Worm (Caenorhabditis elegans) whole organism, late embryonic: Measurements from ENCODE around the gene spv-1.

Experiments
- C08G9.2 ChIP-seq: sonication (generic microtip); optimal IDR thresholded peaks from 2 replicates; lab custom pipeline; 2016; ENCODE audit warnings: mild to moderate bottlenecking, missing genetic modification characterization, moderate library complexity, missing compliant biosample characterization
- F13H6.1 ChIP-seq: sonication (generic microtip); optimal IDR thresholded peaks from 2 replicates; lab custom pipeline; 2016; ENCODE audit warnings: missing genetic modification characterization, missing compliant biosample characterization
- K02D7.2 ChIP-seq: sonication (generic microtip); optimal IDR thresholded peaks from 2 replicates; lab custom pipeline; 2017; ENCODE audit warnings: mild to moderate bottlenecking, missing genetic modification characterization, missing compliant biosample characterization
- K09A11.1 ChIP-seq: sonication (generic microtip); optimal IDR thresholded peaks from 2 replicates; lab custom pipeline; 2017; ENCODE audit warnings: antibody characterized with exemption, mild to moderate bottlenecking, missing genetic modification characterization, missing compliant biosample characterization; ENCODE audit not compliant: insufficient read depth
- T23F11.4 ChIP-seq: fragments of 200-800 bp; sonication (Bioruptor generic); optimal IDR thresholded peaks from 2 replicates; lab custom pipeline; 2018; ENCODE audit warnings: mild to moderate bottlenecking, missing genetic modification characterization, missing compliant biosample characterization
- ceh-14 ChIP-seq: sonication (generic microtip); optimal IDR thresholded peaks from 2 replicates; lab custom pipeline; 2016; ENCODE audit warnings: missing genotype, missing genetic modification characterization, missing compliant biosample characterization
- ceh-19 ChIP-seq: fragments of 200-800 bp; sonication (Bioruptor generic); optimal IDR thresholded peaks from 2 replicates; lab custom pipeline; 2018; ENCODE audit warnings: mild to moderate bottlenecking, missing genetic modification characterization, missing compliant biosample characterization
- ceh-2 ChIP-seq: sonication (generic microtip); optimal IDR thresholded peaks from 2 replicates; lab custom pipeline; 2016; ENCODE audit warnings: missing genotype, missing genetic modification characterization, missing compliant biosample characterization
- ceh-22 ChIP-seq: sonication (generic microtip); optimal IDR thresholded peaks from 2 replicates; lab custom pipeline; 2017; ENCODE audit warnings: missing biosample characterization, missing genetic modification characterization
- ceh-48 ChIP-seq: sonication (generic microtip); optimal IDR thresholded peaks from 2 replicates; lab custom pipeline; 2016; ENCODE audit warnings: missing genetic modification characterization, inconsistent platforms, missing compliant biosample characterization
- dve-1 ChIP-seq: sonication (generic microtip); optimal IDR thresholded peaks from 2 replicates; lab custom pipeline; 2017; ENCODE audit warnings: antibody characterized with exemption, mild to moderate bottlenecking, missing genetic modification characterization, missing compliant biosample characterization
- elt-2 ChIP-seq: sonication (generic microtip); optimal IDR thresholded peaks from 2 replicates; lab custom pipeline; 2016; ENCODE audit warnings: missing genetic modification reagents, missing genetic modification characterization, missing compliant biosample characterization
- fax-1 ChIP-seq: sonication (generic microtip); optimal IDR thresholded peaks from 2 replicates; lab custom pipeline; 2016; ENCODE audit warnings: missing genotype, missing genetic modification characterization, missing compliant biosample characterization
- fkh-6 ChIP-seq: sonication (generic microtip); optimal IDR thresholded peaks from 2 replicates; lab custom pipeline; 2016; ENCODE audit warnings: missing genetic modification characterization, missing compliant biosample characterization
- hlh-13 ChIP-seq: fragments of 200-800 bp; sonication (Bioruptor generic); optimal IDR thresholded peaks from 2 replicates; lab custom pipeline; 2018; ENCODE audit warnings: mild to moderate bottlenecking, missing genetic modification characterization, missing compliant biosample characterization
- hlh-15 ChIP-seq: sonication (generic microtip); optimal IDR thresholded peaks from 2 replicates; lab custom pipeline; 2016; ENCODE audit warnings: missing genetic modification characterization, missing compliant biosample characterization
- lim-6 ChIP-seq: sonication (generic microtip); optimal IDR thresholded peaks from 2 replicates; lab custom pipeline; 2016; ENCODE audit warnings: missing genetic modification characterization, missing compliant biosample characterization
- lin-11 ChIP-seq: fragments of 200-800 bp; sonication (Bioruptor generic); optimal IDR thresholded peaks from 2 replicates; lab custom pipeline; 2018; ENCODE audit warnings: mild to moderate bottlenecking, missing genetic modification characterization, missing compliant biosample characterization
- mec-3 ChIP-seq: sonication (generic microtip); optimal IDR thresholded peaks from 2 replicates; lab custom pipeline; 2016; ENCODE audit warnings: borderline replicate concordance, missing genetic modification characterization, missing compliant biosample characterization
- nfya-1 ChIP-seq: sonication (generic microtip); optimal IDR thresholded peaks from 2 replicates; lab custom pipeline; 2017; ENCODE audit warnings: missing genetic modification characterization, mild to moderate bottlenecking, missing compliant biosample characterization, antibody characterized with exemption, moderate library complexity
- nhr-11 ChIP-seq: fragments of 150-350 bp; optimal IDR thresholded peaks from 2 replicates; lab custom pipeline; 2014; ENCODE audit warnings: missing biosample characterization, missing genetic modification characterization
- npax-4 ChIP-seq: sonication (generic microtip); optimal IDR thresholded peaks from 2 replicates; lab custom pipeline; 2016; ENCODE audit warnings: missing genetic modification characterization, missing compliant biosample characterization
- pag-3 ChIP-seq: sonication (generic microtip); optimal IDR thresholded peaks from 2 replicates; lab custom pipeline; 2016; ENCODE audit warnings: missing compliant biosample characterization, missing genetic modification characterization, borderline replicate concordance
- pros-1 ChIP-seq: fragments of 150-350 bp; optimal IDR thresholded peaks from 2 replicates; lab custom pipeline; 2014; ENCODE audit warnings: missing biosample characterization, missing genetic modification reagents, missing genetic modification characterization
- sdc-2 ChIP-seq: sonication (generic microtip); optimal IDR thresholded peaks from 2 replicates; lab custom pipeline; 2016; ENCODE audit warnings: missing genotype, missing genetic modification characterization, missing compliant biosample characterization
- syd-9 ChIP-seq: sonication (generic microtip); optimal IDR thresholded peaks from 2 replicates; lab custom pipeline; 2016; ENCODE audit warnings: mild to moderate bottlenecking, missing genetic modification characterization, moderate library complexity, missing compliant biosample characterization
- unc-3 ChIP-seq, 2 experiments: fragments of 200-800 bp in 1 of 2; sonication (Bioruptor generic) in 1 of 2; sonication (generic microtip) in 1 of 2; conservative IDR thresholded peaks in 1 of 2; optimal IDR thresholded peaks in 1 of 2; 2 replicates each; pipeline versions ENCODE4 v1.3.6 to Lab custom; 2016 to 2022; ENCODE audit warnings: missing compliant biosample characterization in 2 of 2, missing genetic modification characterization in 2 of 2, missing genetic modification reagents in 1 of 2
- unc-55 ChIP-seq: sonication (generic microtip); optimal IDR thresholded peaks from 2 replicates; lab custom pipeline; 2017; ENCODE audit warnings: missing biosample characterization, missing genetic modification reagents, missing genetic modification characterization
- unc-86 ChIP-seq: sonication (generic microtip); optimal IDR thresholded peaks from 2 replicates; lab custom pipeline; 2016; ENCODE audit warnings: missing genetic modification characterization, missing compliant biosample characterization
- zip-5 ChIP-seq: sonication (generic microtip); optimal IDR thresholded peaks from 2 replicates; lab custom pipeline; 2016; ENCODE audit warnings: missing genetic modification characterization, missing compliant biosample characterization

The spv-1 gene

DNA sequence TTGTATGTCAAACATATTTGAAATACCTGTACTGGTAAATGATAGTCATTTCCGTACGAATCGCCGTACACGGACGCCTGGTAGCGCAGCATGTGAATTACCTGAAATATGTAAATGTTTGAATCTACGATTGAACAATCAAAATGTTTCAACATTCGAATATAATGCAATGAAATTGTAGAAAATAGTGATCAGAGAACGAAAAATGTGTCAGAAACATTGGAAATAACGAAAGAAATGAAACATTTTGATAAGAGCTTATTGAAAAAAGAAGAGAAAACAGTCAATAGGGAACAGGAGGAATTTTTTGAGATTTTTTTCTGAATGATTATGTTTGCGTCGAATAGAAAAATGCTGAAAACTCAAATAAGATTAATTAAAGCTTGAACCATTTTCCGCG is 58.4 kb downstream of the spv-1 start, which contains the start of gene ztf-17:
Gene ztf-17 (minus strand): TSS at position 101 of the 400 bp plus-strand sequence.
- TF ChIP-seq unc-3 (GFP tag; conservative IDR thresholded peaks at IDR 0.05; lab: Robert Waterston, UW) (no peak), unc-3 (tag; optimal IDR thresholded peaks at IDR 0.05; lab: Kevin White, UChicago) (no peak), nhr-11 (no peak), pros-1 (no peak), syd-9 (tag; lab: Kevin White, UChicago) (no peak), F13H6.1 (tag; lab: Kevin White, UChicago) (no peak), fkh-6 (no peak), unc-55 (no peak), nfya-1 (tag; lab: Kevin White, UChicago) (no peak), T23F11.4 (GFP tag; lab: Kevin White, UChicago) (no peak), ceh-48 (tag; lab: Kevin White, UChicago) (no peak), ceh-14 (tag; lab: Kevin White, UChicago) (no peak), K02D7.2 (tag; lab: Kevin White, UChicago) (no peak)

DNA sequence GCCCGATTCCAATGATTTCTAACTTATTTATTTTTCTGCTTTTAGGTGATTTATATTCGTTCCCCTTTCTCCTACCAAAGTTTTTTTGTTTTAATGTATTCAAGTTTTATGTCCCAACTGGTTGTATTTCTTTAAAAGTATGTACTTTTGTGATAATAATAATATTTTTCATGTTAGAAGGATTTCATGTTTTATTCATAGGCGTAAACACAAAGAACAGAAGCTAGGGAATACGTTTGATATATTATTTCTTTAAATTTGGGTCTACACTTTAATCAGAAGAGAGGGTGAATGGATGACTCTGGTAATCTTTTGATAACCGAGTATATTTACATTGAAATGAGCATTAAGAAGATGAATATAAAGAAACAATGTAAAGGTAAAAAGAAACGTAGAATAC is 62.4 kb downstream of the spv-1 start:
- TF ChIP-seq nhr-11 (peak; percentile 32), C08G9.2 (no peak), sdc-2 (no peak), fkh-6 (no peak), K09A11.1 (no peak), ceh-2 (no peak)
- TF ChIP-seq, all 69 proteins: peak for 1

DNA sequence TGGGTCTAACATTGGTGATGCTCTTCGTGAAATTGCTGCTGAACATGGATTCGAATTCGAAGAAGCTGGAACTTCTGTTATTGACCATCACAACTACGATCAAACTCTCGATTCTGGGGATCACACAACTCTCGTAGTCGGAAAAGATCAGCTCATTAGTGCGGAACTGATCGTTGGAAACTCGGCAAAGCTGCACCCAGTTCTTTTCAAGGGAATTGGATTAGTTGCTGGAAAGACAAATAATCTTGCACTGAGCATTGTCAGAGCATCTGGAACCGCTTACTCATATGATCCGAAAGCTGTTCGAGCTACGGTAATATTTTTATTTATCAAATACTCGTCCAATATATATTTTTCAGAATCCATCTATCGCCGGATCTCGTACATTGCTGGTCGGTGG is 63.6 kb downstream of the spv-1 start:
- TF ChIP-seq ceh-19 (GFP tag; lab: Kevin White, UChicago) (no peak), lim-6 (no peak), zip-5 (no peak), lin-11 (tag; lab: Kevin White, UChicago) (no peak), T23F11.4 (GFP tag; lab: Kevin White, UChicago) (no peak), dve-1 (tag; lab: Kevin White, UChicago) (no peak), npax-4 (tag; lab: Kevin White, UChicago) (no peak), unc-86 (no peak), hlh-15 (tag; lab: Kevin White, UChicago) (no peak), ceh-2 (no peak), syd-9 (tag; lab: Kevin White, UChicago) (no peak), hlh-13 (GFP tag; lab: Kevin White, UChicago) (no peak)

DNA sequence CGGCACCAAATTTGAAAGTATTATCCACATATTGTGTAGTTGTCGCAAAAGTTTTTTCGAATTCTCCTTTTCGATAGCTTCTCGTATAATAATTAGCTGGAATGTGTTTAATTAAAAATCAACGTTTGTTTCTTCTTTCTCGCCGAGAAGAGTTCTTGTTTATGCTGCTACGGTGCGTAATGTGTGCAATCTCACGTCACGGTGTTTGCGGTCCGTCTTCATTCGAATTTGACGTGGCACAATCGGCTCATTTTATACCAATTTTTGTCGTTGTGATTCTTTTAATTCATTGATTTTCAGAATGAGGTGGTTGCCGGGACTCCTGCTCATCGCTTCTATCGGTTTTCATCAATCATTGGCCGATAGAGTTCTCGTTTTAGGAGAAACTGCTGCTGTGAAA is 64.3 kb downstream of the spv-1 start, which contains the start of gene ostb-1:
Gene ostb-1 (plus strand): TSS at position 301 of the 400 bp plus-strand sequence.
- TF ChIP-seq nfya-1 (tag; lab: Kevin White, UChicago) (peak; percentile 12), elt-2 (tag; lab: Kevin White, UChicago) (peak; percentile 15), fax-1 (tag; lab: Kevin White, UChicago) (no peak), ceh-22 (tag; lab: Kevin White, UChicago) (no peak), mec-3 (tag; lab: Kevin White, UChicago) (no peak)

DNA sequence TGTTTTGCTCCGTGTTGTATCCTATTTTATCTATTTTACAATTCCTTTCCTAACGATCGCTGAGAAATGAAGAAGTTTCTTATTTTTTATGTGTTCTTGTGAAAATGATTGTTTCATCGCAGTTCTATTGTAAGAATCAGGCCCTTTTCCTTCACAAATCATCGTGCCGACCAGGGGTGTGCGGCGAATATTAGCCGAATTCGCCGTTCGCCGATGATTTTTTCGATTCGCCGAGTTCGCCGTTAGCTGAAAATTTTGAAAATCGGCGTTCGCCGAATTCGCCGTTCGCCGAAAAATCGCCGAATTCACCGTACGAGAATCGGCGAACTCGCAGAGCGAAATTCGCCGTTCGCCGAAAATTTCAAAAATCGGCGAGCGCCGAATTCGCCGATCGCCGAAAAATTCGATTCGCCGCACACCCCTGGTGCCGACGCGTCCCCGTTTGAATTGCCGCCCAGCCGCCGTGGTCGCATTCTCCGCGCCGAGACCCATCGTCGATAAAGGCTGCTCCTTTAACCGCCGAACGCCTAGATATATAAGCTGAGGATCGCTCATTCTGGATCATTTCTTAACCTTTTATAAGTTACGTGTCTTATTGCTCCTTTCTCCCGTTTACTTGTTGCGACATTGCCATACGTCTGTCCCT is 64.9 kb downstream of the spv-1 start:
- TF ChIP-seq pag-3 (tag; lab: Kevin White, UChicago) (no peak), ceh-2 (no peak), K09A11.1 (peak; percentile 29)
